Worm (Caenorhabditis elegans) whole organism, late embryonic: ENCODE results near the gene srh-148.
"Not testable (repeated sequence)": the region's sequence is repeated elsewhere in the genome, so short reads cannot be mapped to it uniquely, and the experiment has no call there.

Experiments
- K02D7.2 ChIP-seq: sonication (generic microtip); optimal IDR thresholded peaks from 2 replicates; lab custom pipeline; 2017; ENCODE audit warnings: mild to moderate bottlenecking, missing genetic modification characterization, missing compliant biosample characterization
- K09A11.1 ChIP-seq: sonication (generic microtip); optimal IDR thresholded peaks from 2 replicates; lab custom pipeline; 2017; ENCODE audit warnings: antibody characterized with exemption, mild to moderate bottlenecking, missing genetic modification characterization, missing compliant biosample characterization; ENCODE audit not compliant: insufficient read depth
- T23F11.4 ChIP-seq: fragments of 200-800 bp; sonication (Bioruptor generic); optimal IDR thresholded peaks from 2 replicates; lab custom pipeline; 2018; ENCODE audit warnings: mild to moderate bottlenecking, missing genetic modification characterization, missing compliant biosample characterization
- Y22D7AL.16 ChIP-seq: sonication (generic microtip); optimal IDR thresholded peaks from 2 replicates; lab custom pipeline; 2016; ENCODE audit warnings: missing genetic modification characterization, missing compliant biosample characterization
- ahr-1 ChIP-seq: sonication (generic microtip); optimal IDR thresholded peaks from 2 replicates; lab custom pipeline; 2016; ENCODE audit warnings: missing genetic modification characterization, missing compliant biosample characterization
- ceh-14 ChIP-seq: sonication (generic microtip); optimal IDR thresholded peaks from 2 replicates; lab custom pipeline; 2016; ENCODE audit warnings: missing genotype, missing genetic modification characterization, missing compliant biosample characterization
- ceh-19 ChIP-seq: fragments of 200-800 bp; sonication (Bioruptor generic); optimal IDR thresholded peaks from 2 replicates; lab custom pipeline; 2018; ENCODE audit warnings: mild to moderate bottlenecking, missing genetic modification characterization, missing compliant biosample characterization
- ceh-24 ChIP-seq: sonication (generic microtip); optimal IDR thresholded peaks from 2 replicates; lab custom pipeline; 2016; ENCODE audit warnings: mild to moderate bottlenecking, missing genetic modification characterization, missing compliant biosample characterization
- ceh-34 ChIP-seq: sonication (generic microtip); optimal IDR thresholded peaks from 2 replicates; lab custom pipeline; 2016; ENCODE audit warnings: mild to moderate bottlenecking, missing genetic modification characterization, missing compliant biosample characterization
- ceh-6 ChIP-seq: fragments of 200-800 bp; sonication (Bioruptor generic); optimal IDR thresholded peaks from 2 replicates; lab custom pipeline; 2018; ENCODE audit warnings: mild to moderate bottlenecking, missing genetic modification characterization, missing compliant biosample characterization
- ceh-9 ChIP-seq: sonication (generic microtip); optimal IDR thresholded peaks from 2 replicates; lab custom pipeline; 2016; ENCODE audit warnings: mild to moderate bottlenecking, missing genetic modification characterization, inconsistent platforms, missing compliant biosample characterization
- dmd-4 ChIP-seq: sonication (generic microtip); optimal IDR thresholded peaks from 2 replicates; lab custom pipeline; 2016; ENCODE audit warnings: borderline replicate concordance, missing genetic modification characterization, missing compliant biosample characterization
- dve-1 ChIP-seq: sonication (generic microtip); optimal IDR thresholded peaks from 2 replicates; lab custom pipeline; 2017; ENCODE audit warnings: antibody characterized with exemption, mild to moderate bottlenecking, missing genetic modification characterization, missing compliant biosample characterization
- elt-4 ChIP-seq: sonication (generic microtip); optimal IDR thresholded peaks from 2 replicates; lab custom pipeline; 2016; ENCODE audit warnings: missing genetic modification characterization, missing compliant biosample characterization
- ets-4 ChIP-seq: sonication (generic microtip); optimal IDR thresholded peaks from 2 replicates; lab custom pipeline; 2016; ENCODE audit warnings: missing genetic modification characterization, missing compliant biosample characterization
- eyg-1 ChIP-seq: sonication (generic microtip); optimal IDR thresholded peaks from 2 replicates; lab custom pipeline; 2016; ENCODE audit warnings: missing genotype, missing genetic modification characterization, missing compliant biosample characterization
- fax-1 ChIP-seq: sonication (generic microtip); optimal IDR thresholded peaks from 2 replicates; lab custom pipeline; 2016; ENCODE audit warnings: missing genotype, missing genetic modification characterization, missing compliant biosample characterization
- fkh-10 ChIP-seq: fragments of 150-350 bp; optimal IDR thresholded peaks from 2 replicates; lab custom pipeline; 2014; ENCODE audit warnings: missing biosample characterization, missing genetic modification reagents, missing genetic modification characterization
- fkh-6 ChIP-seq: sonication (generic microtip); optimal IDR thresholded peaks from 2 replicates; lab custom pipeline; 2016; ENCODE audit warnings: missing genetic modification characterization, missing compliant biosample characterization
- hlh-13 ChIP-seq: fragments of 200-800 bp; sonication (Bioruptor generic); optimal IDR thresholded peaks from 2 replicates; lab custom pipeline; 2018; ENCODE audit warnings: mild to moderate bottlenecking, missing genetic modification characterization, missing compliant biosample characterization
- hlh-30 ChIP-seq: sonication (generic microtip); optimal IDR thresholded peaks from 2 replicates; lab custom pipeline; 2017; ENCODE audit warnings: antibody characterized with exemption, missing genetic modification characterization, missing compliant biosample characterization; ENCODE audit not compliant: insufficient read depth
- lim-6 ChIP-seq: sonication (generic microtip); optimal IDR thresholded peaks from 2 replicates; lab custom pipeline; 2016; ENCODE audit warnings: missing genetic modification characterization, missing compliant biosample characterization
- madf-2 ChIP-seq: sonication (generic microtip); optimal IDR thresholded peaks from 2 replicates; lab custom pipeline; 2017; ENCODE audit warnings: missing genetic modification characterization, missing compliant biosample characterization
- nfya-1 ChIP-seq: sonication (generic microtip); optimal IDR thresholded peaks from 2 replicates; lab custom pipeline; 2017; ENCODE audit warnings: missing genetic modification characterization, mild to moderate bottlenecking, missing compliant biosample characterization, antibody characterized with exemption, moderate library complexity
- nhr-11 ChIP-seq: fragments of 150-350 bp; optimal IDR thresholded peaks from 2 replicates; lab custom pipeline; 2014; ENCODE audit warnings: missing biosample characterization, missing genetic modification characterization
- nhr-232 ChIP-seq: sonication (generic microtip); optimal IDR thresholded peaks from 2 replicates; lab custom pipeline; 2016; ENCODE audit warnings: missing genetic modification characterization, missing compliant biosample characterization
- npax-4 ChIP-seq: sonication (generic microtip); optimal IDR thresholded peaks from 2 replicates; lab custom pipeline; 2016; ENCODE audit warnings: missing genetic modification characterization, missing compliant biosample characterization
- pat-9 ChIP-seq: fragments of 200-800 bp; sonication (Bioruptor generic); optimal IDR thresholded peaks from 2 replicates; lab custom pipeline; 2018; ENCODE audit warnings: mild to moderate bottlenecking, missing genetic modification characterization, moderate library complexity, missing compliant biosample characterization
- pax-1 ChIP-seq: fragments of 150-350 bp; optimal IDR thresholded peaks from 2 replicates; lab custom pipeline; 2014; ENCODE audit warnings: missing biosample characterization, missing genetic modification characterization
- pha-2 ChIP-seq: sonication (generic microtip); optimal IDR thresholded peaks from 2 replicates; lab custom pipeline; 2017; ENCODE audit warnings: mild to moderate bottlenecking, missing genetic modification characterization, missing compliant biosample characterization
- pha-4 ChIP-seq: fragments of 150-350 bp; optimal IDR thresholded peaks from 2 replicates; lab custom pipeline; 2018; ENCODE audit warnings: missing biosample characterization, missing genetic modification reagents, missing genetic modification characterization
- pqm-1 ChIP-seq: sonication (generic microtip); optimal IDR thresholded peaks from 2 replicates; lab custom pipeline; 2016; ENCODE audit warnings: missing genetic modification characterization, missing compliant biosample characterization
- pros-1 ChIP-seq: fragments of 150-350 bp; optimal IDR thresholded peaks from 2 replicates; lab custom pipeline; 2014; ENCODE audit warnings: missing biosample characterization, missing genetic modification reagents, missing genetic modification characterization
- ref-2 ChIP-seq: sonication (generic microtip); optimal IDR thresholded peaks from 2 replicates; lab custom pipeline; 2016; ENCODE audit warnings: missing genetic modification characterization, missing compliant biosample characterization
- rnt-1 ChIP-seq: sonication (generic microtip); optimal IDR thresholded peaks from 2 replicates; lab custom pipeline; 2016; ENCODE audit warnings: missing genetic modification characterization, missing compliant biosample characterization
- sdc-2 ChIP-seq: sonication (generic microtip); optimal IDR thresholded peaks from 2 replicates; lab custom pipeline; 2016; ENCODE audit warnings: missing genotype, missing genetic modification characterization, missing compliant biosample characterization
- sox-2 ChIP-seq: fragments of 200-800 bp; sonication (Bioruptor generic); IDR thresholded peaks from 2 replicates; pipeline ENCODE4 v1.3.6; 2022; ENCODE audit warnings: missing genetic modification reagents, missing genetic modification characterization, missing compliant biosample characterization
- sox-4 ChIP-seq: sonication (generic microtip); optimal IDR thresholded peaks from 2 replicates; lab custom pipeline; 2017; ENCODE audit warnings: mild to moderate bottlenecking, missing genetic modification characterization, inconsistent platforms, missing compliant biosample characterization
- tbx-2 ChIP-seq: sonication (generic microtip); optimal IDR thresholded peaks from 2 replicates; lab custom pipeline; 2016; ENCODE audit warnings: missing genetic modification characterization, missing compliant biosample characterization
- tbx-7 ChIP-seq: sonication (generic microtip); optimal IDR thresholded peaks from 2 replicates; lab custom pipeline; 2016; ENCODE audit warnings: missing genotype, missing genetic modification characterization, missing compliant biosample characterization
- unc-3 ChIP-seq, 2 experiments: fragments of 200-800 bp in 1 of 2; sonication (Bioruptor generic) in 1 of 2; sonication (generic microtip) in 1 of 2; conservative IDR thresholded peaks in 1 of 2; optimal IDR thresholded peaks in 1 of 2; 2 replicates each; pipeline versions ENCODE4 v1.3.6 to Lab custom; 2016 to 2022; ENCODE audit warnings: missing compliant biosample characterization in 2 of 2, missing genetic modification characterization in 2 of 2, missing genetic modification reagents in 1 of 2
- unc-55 ChIP-seq: sonication (generic microtip); optimal IDR thresholded peaks from 2 replicates; lab custom pipeline; 2017; ENCODE audit warnings: missing biosample characterization, missing genetic modification reagents, missing genetic modification characterization
- unc-86 ChIP-seq: sonication (generic microtip); optimal IDR thresholded peaks from 2 replicates; lab custom pipeline; 2016; ENCODE audit warnings: missing genetic modification characterization, missing compliant biosample characterization

srh-148 gene

ce11 chrV:15863042-15863441 is 4.8 kb upstream of the srh-148 start, which contains the start of gene srh-299:
TSS of gene srh-299 (plus strand) at chrV:15863342.
- TF ChIP-seq unc-55 (no peak), ahr-1 (tag; lab: Kevin White, UChicago) (no peak), ceh-9 (no peak), K09A11.1 (tag; lab: Kevin White, UChicago) (no peak), nhr-232 (no peak), K02D7.2 (tag; lab: Kevin White, UChicago) (no peak), rnt-1 (tag; lab: Kevin White, UChicago) (no peak), dve-1 (no peak), eyg-1 (tag; lab: Kevin White, UChicago) (no peak), tbx-2 (no peak), fkh-6 (tag; lab: Kevin White, UChicago) (no peak), lim-6 (tag; lab: Kevin White, UChicago) (no peak), ceh-6 (GFP tag; lab: Kevin White, UChicago) (no peak), nhr-11 (tag; lab: Kevin White, UChicago) (no peak), dmd-4 (tag; lab: Kevin White, UChicago) (no peak), hlh-30 (no peak), ceh-24 (no peak), ceh-34 (no peak), pha-4 (tag; lab: Kevin White, UChicago) (no peak)

ce11 chrV:15862599-15862998 is 4.4 kb upstream of the srh-148 start, which contains the start of gene srz-12:
TSS of gene srz-12 (minus strand) at chrV:15862699.
- no peak for TF ChIP-seq pha-2 (tag; lab: Kevin White, UChicago)
- no peak for TF ChIP-seq tbx-7
- TF ChIP-seq unc-3 (GFP tag; conservative IDR thresholded peaks at IDR 0.05; lab: Robert Waterston, UW) = no peak
- TF ChIP-seq unc-3 (tag; optimal IDR thresholded peaks at IDR 0.05; lab: Kevin White, UChicago) = no peak
- no peak for TF ChIP-seq ceh-14 (tag; lab: Kevin White, UChicago)
- no peak for TF ChIP-seq ahr-1 (tag; lab: Kevin White, UChicago)
- no peak for TF ChIP-seq ref-2 (tag; lab: Kevin White, UChicago)
- no peak for TF ChIP-seq hlh-30
- no peak for TF ChIP-seq ceh-9
- TF ChIP-seq sox-4 (tag; lab: Kevin White, UChicago) = no peak
- TF ChIP-seq pqm-1 = no peak
- no peak for TF ChIP-seq hlh-13 (GFP tag; lab: Kevin White, UChicago)
- no peak for TF ChIP-seq pros-1 (tag; lab: Kevin White, UChicago)

ce11 chrV:15850276-15850811 is 7.8 kb downstream of the srh-148 start, which contains the start of gene srh-147:
TSS of gene srh-147 (minus strand) at chrV:15850326.
- not testable (repeated sequence) for TF ChIP-seq sox-2 (GFP tag; lab: Robert Waterston, UW); ets-4; npax-4

ce11 chrV:15841095-15841494 is 17.1 kb downstream of the srh-148 start, which contains the start of gene srh-149:
TSS of gene srh-149 (minus strand) at chrV:15841195.
- TF ChIP-seq madf-2 (tag; lab: Kevin White, UChicago) (no peak), ceh-24 (no peak), fkh-10 (GFP tag; lab: Kevin White, UChicago) (no peak), elt-4 (tag; lab: Kevin White, UChicago) (no peak)

- no peak for TF ChIP-seq sdc-2 (tag; lab: Kevin White, UChicago)
- TF ChIP-seq tbx-7 = no peak
- TF ChIP-seq fkh-6 (tag; lab: Kevin White, UChicago) = no peak
- no peak for TF ChIP-seq ceh-19 (GFP tag; lab: Kevin White, UChicago)
- TF ChIP-seq unc-3 (GFP tag; conservative IDR thresholded peaks at IDR 0.05; lab: Robert Waterston, UW) = no peak
- TF ChIP-seq unc-3 (tag; optimal IDR thresholded peaks at IDR 0.05; lab: Kevin White, UChicago) = no peak
- TF ChIP-seq Y22D7AL.16 (tag; lab: Kevin White, UChicago) = no peak
- no peak for TF ChIP-seq ref-2 (tag; lab: Kevin White, UChicago)
- no peak for TF ChIP-seq lim-6 (tag; lab: Kevin White, UChicago)
- no peak for TF ChIP-seq K02D7.2 (tag; lab: Kevin White, UChicago)
- no peak for TF ChIP-seq ets-4
- no peak for TF ChIP-seq ceh-6 (GFP tag; lab: Kevin White, UChicago)
- no peak for TF ChIP-seq pat-9
- TF ChIP-seq pax-1 (tag; lab: Kevin White, UChicago) = no peak
- TF ChIP-seq T23F11.4 (GFP tag; lab: Kevin White, UChicago) = no peak
- TF ChIP-seq nfya-1 (tag; lab: Kevin White, UChicago) = no peak
- TF ChIP-seq unc-86 (tag; lab: Kevin White, UChicago) = no peak
- no peak for TF ChIP-seq fax-1 (tag; lab: Kevin White, UChicago)
Observed at ce11 chrV:15833622-15834021, 24.6 kb downstream of the srh-148 start, which contains the start of gene srbc-54. TSS of gene srbc-54 (minus strand) at chrV:15833722.
